Fruit fly (Drosophila melanogaster): Measurements from ENCODE around the gene CG10097.
A peak's percentile ranks its signal among the peaks of the same experiment; 100 is the strongest.

CG10097 gene

DNA sequence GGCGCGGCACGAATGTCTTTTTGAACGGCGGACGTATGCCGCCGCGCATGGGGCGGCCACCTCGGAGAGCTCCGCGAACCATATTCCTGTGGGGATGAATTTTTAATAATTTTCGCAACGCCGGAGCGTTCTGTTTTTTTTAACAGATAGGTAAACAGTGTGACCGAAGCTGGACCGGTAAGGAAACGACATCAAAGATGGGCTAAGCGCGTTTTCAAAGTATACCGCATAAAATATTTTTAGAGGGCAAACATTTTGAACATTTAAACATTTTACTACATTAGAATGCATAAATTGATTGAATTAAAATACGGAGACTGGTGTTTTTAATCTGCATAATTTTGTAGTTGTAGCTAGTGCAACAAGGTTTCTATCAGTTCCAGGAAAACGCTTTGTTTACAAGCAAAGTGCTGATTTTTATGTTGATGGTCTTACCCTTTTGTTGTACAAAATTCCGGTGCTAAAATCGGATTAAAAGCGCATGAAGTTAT is 33.4 kb upstream of the CG10097 start, which contains the start of the genes CG5641 and CG5245 (continued):
- TF ChIP-seq unc-4 (GFP tag; IDR thresholded peaks at IDR 0.05; ENCODE audit: partially characterized antibody) = no peak
- peak; percentile 20 for TF ChIP-seq nmo (GFP tag; optimal IDR thresholded peaks at IDR 0.05)
- TF ChIP-seq trem (tag; optimal IDR thresholded peaks at IDR 0.05) = peak; percentile 51
- TF ChIP-seq stwl (tag; optimal IDR thresholded peaks at IDR 0.05) = peak; percentile 40
- TF ChIP-seq insv (GFP tag; optimal IDR thresholded peaks at IDR 0.05) = peak in 1 of 2 experiments; percentile 0
- peak; percentile 60 for TF ChIP-seq Dp (GFP tag; optimal IDR thresholded peaks at IDR 0.05)

- peak; percentile 20 for TF ChIP-seq CG17361 (GFP tag; IDR thresholded peaks at IDR 0.05)
- TF ChIP-seq ci (GFP tag; IDR thresholded peaks at IDR 0.05) = no peak
- no peak for TF ChIP-seq CG2875 (GFP tag; optimal IDR thresholded peaks at IDR 0.05)
- peak; percentile 27 for TF ChIP-seq Dp (GFP tag; optimal IDR thresholded peaks at IDR 0.05)
- peak; percentile 8 for TF ChIP-seq NfI (GFP tag; optimal IDR thresholded peaks at IDR 0.05)
- TF ChIP-seq CkIIα-i1 (GFP tag; IDR thresholded peaks at IDR 0.05) = no peak
- TF ChIP-seq Dll (GFP tag; IDR thresholded peaks at IDR 0.05; ENCODE audit: partially characterized antibody) = peak; percentile 44; the same call in 1 of the 4 replicates
- no peak for TF ChIP-seq aop (GFP tag; IDR thresholded peaks at IDR 0.05)
- peak; percentile 5 for TF ChIP-seq CG13296 (GFP tag; optimal IDR thresholded peaks at IDR 0.05)
- peak; percentile 18; the same call in 1 of the 2 replicates for TF ChIP-seq CG13287 (GFP tag; IDR thresholded peaks at IDR 0.05; ENCODE audit: partially characterized antibody)
- 0 out of 2 replicates have a peak, but pooled peaks have one; percentile 4 for TF ChIP-seq inv (GFP tag; IDR thresholded peaks at IDR 0.05; ENCODE audit: partially characterized antibody)
- no peak for TF ChIP-seq CG34376 (GFP tag; optimal IDR thresholded peaks at IDR 0.05)
- TF ChIP-seq E2f2 (GFP tag; IDR thresholded peaks at IDR 0.05) = peak; percentile 57
- TF ChIP-seq Elba2 (GFP tag; optimal IDR thresholded peaks at IDR 0.05) = no peak
- TF ChIP-seq stwl (tag; optimal IDR thresholded peaks at IDR 0.05) = peak; percentile 6
- peak; percentile 9 for TF ChIP-seq Fer3 (tag; optimal IDR thresholded peaks at IDR 0.05)
- no peak for TF ChIP-seq CG17186 (GFP tag; optimal IDR thresholded peaks at IDR 0.05)
- TF ChIP-seq CG4617 (GFP tag; optimal IDR thresholded peaks at IDR 0.05; ENCODE audit: borderline replicate concordance) = no peak
- 0 out of 3 replicates have a peak, but pooled peaks have one; percentile 5 for TF ChIP-seq mld (GFP tag; IDR thresholded peaks at IDR 0.05; ENCODE audit: partially characterized antibody)
- 0 out of 4 replicates have a peak, but pooled peaks have one; percentile 64 for TF ChIP-seq chinmo (GFP tag; IDR thresholded peaks at IDR 0.05; ENCODE audit: partially characterized antibody)
- TF ChIP-seq CG6765 (GFP tag; optimal IDR thresholded peaks at IDR 0.05) = peak; percentile 3
- TF ChIP-seq CG34224 (GFP tag; IDR thresholded peaks at IDR 0.05; ENCODE audit: partially characterized antibody) = peak; percentile 65
- no peak for TF ChIP-seq jigr1 (GFP tag; IDR thresholded peaks at IDR 0.05)
- peak; percentile 41; the same call in 1 of the 3 replicates for TF ChIP-seq HLH4C (GFP tag; IDR thresholded peaks at IDR 0.05; ENCODE audit: partially characterized antibody)
- TF ChIP-seq Lhr (GFP tag; optimal IDR thresholded peaks at IDR 0.05) = no peak
- no peak for TF ChIP-seq CG7928 (GFP tag; optimal IDR thresholded peaks at IDR 0.05)
- peak; percentile 5 for TF ChIP-seq CG14710 (tag; optimal IDR thresholded peaks at IDR 0.05)
- peak; percentile 17 for TF ChIP-seq lbe (GFP tag; optimal IDR thresholded peaks at IDR 0.05)
- TF ChIP-seq unc-4 (GFP tag; IDR thresholded peaks at IDR 0.05; ENCODE audit: partially characterized antibody) = 0 out of 2 replicates have a peak, but pooled peaks have one; percentile 27
- TF ChIP-seq rib (GFP tag; IDR thresholded peaks at IDR 0.05) = no peak
- no peak for TF ChIP-seq CG33557 (GFP tag; optimal IDR thresholded peaks at IDR 0.05)
- peak; percentile 34 for TF ChIP-seq CG15514 (GFP tag; optimal IDR thresholded peaks at IDR 0.05)
- TF ChIP-seq nerfin-2 (GFP tag; IDR thresholded peaks at IDR 0.05; ENCODE audit: partially characterized antibody) = peak; percentile 38; the same call in 1 of the 2 replicates
- no peak for TF ChIP-seq gt (GFP tag; IDR thresholded peaks at IDR 0.05)
- TF ChIP-seq tna (GFP tag; IDR thresholded peaks at IDR 0.05; ENCODE audit: partially characterized antibody) = 0 out of 2 replicates have a peak, but pooled peaks have one; percentile 31
- no peak for TF ChIP-seq CG10147 (GFP tag; optimal IDR thresholded peaks at IDR 0.05)
- TF ChIP-seq Chrac-16 (GFP tag; optimal IDR thresholded peaks at IDR 0.05) = no peak
- peak; percentile 21 for TF ChIP-seq CG17385 (GFP tag; optimal IDR thresholded peaks at IDR 0.05)
- peak; percentile 47; the same call in 1 of the 2 replicates for TF ChIP-seq Scr (GFP tag; IDR thresholded peaks at IDR 0.05; ENCODE audit: partially characterized antibody)
Observed at dm6 chr3R:12426310-12426653, 30.5 kb upstream of the CG10097 start, which contains the start of gene NANS. TSS of gene NANS (plus strand) at chr3R:12426578.
